Worm (Caenorhabditis elegans) whole organism, L2 larva: ENCODE results near the gene C13A10.1.

Source experiments
- C34F6.9 ChIP-seq: fragments of 150-350 bp; optimal IDR thresholded peaks from 2 replicates; lab custom pipeline; 2014; ENCODE audit warnings: missing biosample characterization, missing genetic modification characterization
- Y55F3AM.14 ChIP-seq: fragments of 200-800 bp; sonication (Bioruptor generic); optimal IDR thresholded peaks from 2 replicates; lab custom pipeline; 2018; ENCODE audit warnings: mild to moderate bottlenecking, missing genetic modification characterization, missing compliant biosample characterization
- ZK546.5 ChIP-seq: sonication (generic microtip); optimal IDR thresholded peaks from 2 replicates; lab custom pipeline; 2017; ENCODE audit warnings: missing biosample characterization, missing genetic modification characterization
- blmp-1 ChIP-seq: sonication (generic microtip); optimal IDR thresholded peaks from 2 replicates; lab custom pipeline; 2017; ENCODE audit warnings: missing genetic modification characterization, mild to moderate bottlenecking, missing compliant biosample characterization, antibody characterized with exemption, moderate library complexity; ENCODE audit not compliant: insufficient read depth
- ceh-16 ChIP-seq: fragments of 150-350 bp; optimal IDR thresholded peaks from 2 replicates; lab custom pipeline; 2014; ENCODE audit warnings: missing biosample characterization, missing genetic modification characterization
- ceh-82 ChIP-seq: fragments of 150-350 bp; optimal IDR thresholded peaks from 2 replicates; lab custom pipeline; 2014; ENCODE audit warnings: missing biosample characterization, missing genetic modification characterization
- crh-2 ChIP-seq: sonication (generic microtip); optimal IDR thresholded peaks from 2 replicates; lab custom pipeline; 2017; ENCODE audit warnings: missing biosample characterization, missing genetic modification characterization
- elt-1 ChIP-seq: fragments of 150-350 bp; optimal IDR thresholded peaks from 2 replicates; lab custom pipeline; 2014; ENCODE audit warnings: missing biosample characterization, missing genetic modification characterization
- elt-3 ChIP-seq: sonication (generic microtip); optimal IDR thresholded peaks from 2 replicates; lab custom pipeline; 2017; ENCODE audit warnings: missing biosample characterization, missing genetic modification characterization
- fos-1 ChIP-seq: fragments of 150-350 bp; optimal IDR thresholded peaks from 2 replicates; lab custom pipeline; 2014; ENCODE audit warnings: missing biosample characterization, missing genetic modification characterization
- lin-11 ChIP-seq: fragments of 150-350 bp; sonication (generic microtip); optimal IDR thresholded peaks from 2 replicates; lab custom pipeline; 2014; ENCODE audit warnings: missing biosample characterization, missing genetic modification characterization, inconsistent platforms, mixed read lengths
- lin-13 ChIP-seq: fragments of 150-350 bp; optimal IDR thresholded peaks from 2 replicates; lab custom pipeline; 2014; ENCODE audit warnings: missing biosample characterization, missing genetic modification reagents, missing genetic modification characterization
- lsy-2 ChIP-seq, 2 experiments: fragments of 150-350 bp in 1 of 2; sonication (generic microtip) in 1 of 2; optimal IDR thresholded peaks; 2 replicates each; lab custom pipeline; 2014 to 2017; ENCODE audit warnings: missing biosample characterization in 2 of 2, missing genetic modification characterization in 2 of 2
- mab-5 ChIP-seq: fragments of 150-350 bp; optimal IDR thresholded peaks from 2 replicates; lab custom pipeline; 2014; ENCODE audit warnings: missing biosample characterization, missing genetic modification characterization
- mbf-1 ChIP-seq: sonication (generic microtip); optimal IDR thresholded peaks from 2 replicates; lab custom pipeline; 2017; ENCODE audit warnings: missing biosample characterization, missing genetic modification characterization
- nhr-10 ChIP-seq: sonication (generic microtip); optimal IDR thresholded peaks from 2 replicates; lab custom pipeline; 2017; ENCODE audit warnings: missing biosample characterization, missing genetic modification characterization
- nhr-11 ChIP-seq: fragments of 150-350 bp; optimal IDR thresholded peaks from 2 replicates; lab custom pipeline; 2014; ENCODE audit warnings: missing biosample characterization, missing genetic modification characterization
- nhr-12 ChIP-seq: fragments of 150-350 bp; optimal IDR thresholded peaks from 2 replicates; lab custom pipeline; 2014; ENCODE audit warnings: missing biosample characterization, missing genetic modification characterization
- nhr-129 ChIP-seq: fragments of 150-350 bp; optimal IDR thresholded peaks from 2 replicates; lab custom pipeline; 2014; ENCODE audit warnings: missing biosample characterization, missing genetic modification characterization
- nhr-237 ChIP-seq: fragments of 150-350 bp; optimal IDR thresholded peaks from 2 replicates; lab custom pipeline; 2014; ENCODE audit warnings: missing biosample characterization, missing genetic modification characterization
- nhr-25 ChIP-seq: fragments of 150-350 bp; sonication (generic microtip); optimal IDR thresholded peaks from 3 replicates; lab custom pipeline; 2014; ENCODE audit warnings: missing biosample characterization, missing genetic modification characterization
- nhr-6 ChIP-seq: fragments of 150-350 bp; optimal IDR thresholded peaks from 2 replicates; lab custom pipeline; 2014; ENCODE audit warnings: missing biosample characterization, missing genetic modification characterization
- sem-4 ChIP-seq: fragments of 150-350 bp; optimal IDR thresholded peaks from 2 replicates; lab custom pipeline; 2014; ENCODE audit warnings: missing biosample characterization, missing genetic modification reagents, missing genetic modification characterization
- skn-1 ChIP-seq: sonication (generic microtip); optimal IDR thresholded peaks from 2 replicates; lab custom pipeline; 2017; ENCODE audit warnings: missing biosample characterization, missing genetic modification characterization
- sma-9 ChIP-seq, 2 experiments: fragments of 150-350 bp in 1 of 2; sonication (generic microtip) in 1 of 2; optimal IDR thresholded peaks; 2 replicates each; lab custom pipeline; 2014 to 2016; ENCODE audit warnings: missing genetic modification characterization in 2 of 2, mild to moderate bottlenecking in 1 of 2, missing biosample characterization in 1 of 2, missing compliant biosample characterization in 1 of 2, missing genetic modification reagents in 1 of 2, moderate library complexity in 1 of 2
- unc-55 ChIP-seq: fragments of 150-350 bp; sonication (generic microtip); optimal IDR thresholded peaks from 3 replicates; lab custom pipeline; 2014; ENCODE audit warnings: missing biosample characterization, missing genetic modification reagents, missing genetic modification characterization
- unc-62 ChIP-seq: fragments of 150-350 bp; optimal IDR thresholded peaks from 2 replicates; lab custom pipeline; 2014; ENCODE audit warnings: missing biosample characterization, missing genetic modification reagents, missing genetic modification characterization
- zag-1 ChIP-seq: fragments of 150-350 bp; optimal IDR thresholded peaks from 2 replicates; lab custom pipeline; 2014; ENCODE audit warnings: missing biosample characterization, missing genetic modification characterization
- ztf-1 ChIP-seq: fragments of 200-800 bp; sonication (Bioruptor generic); conservative IDR thresholded peaks from 2 replicates; pipeline ENCODE4 v1.3.6; 2022; ENCODE audit warnings: missing genetic modification characterization, missing compliant biosample characterization
- ztf-4 ChIP-seq: fragments of 150-350 bp; optimal IDR thresholded peaks from 2 replicates; lab custom pipeline; 2014; ENCODE audit warnings: missing biosample characterization, missing genetic modification characterization

Gene C13A10.1

DNA sequence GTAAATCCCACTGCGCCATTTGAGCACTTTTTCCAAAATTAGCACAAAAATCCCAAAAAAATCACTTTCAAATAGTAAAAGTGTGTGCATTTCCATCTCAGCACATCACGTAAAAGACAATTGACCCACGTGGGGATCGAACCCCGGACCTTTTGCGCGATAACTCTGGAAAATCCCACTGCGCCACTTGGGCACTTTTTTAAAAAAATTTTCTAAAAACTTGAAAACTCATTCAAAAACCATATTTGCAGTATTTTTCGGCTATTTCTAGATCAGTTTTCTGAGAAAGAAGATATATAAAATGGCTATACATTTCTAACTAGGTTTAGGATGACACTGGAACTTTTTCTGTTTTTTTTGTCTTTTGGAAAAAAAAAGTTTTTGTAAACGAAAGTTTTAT, 15.4 kb downstream of the C13A10.1 start:
- TF ChIP-seq C34F6.9 (tag; lab: Kevin White, UChicago) (no peak), unc-55 (GFP tag; lab: Kevin White, UChicago) (peak; percentile 75)
- TF ChIP-seq, all 48 proteins: peak for 1

DNA sequence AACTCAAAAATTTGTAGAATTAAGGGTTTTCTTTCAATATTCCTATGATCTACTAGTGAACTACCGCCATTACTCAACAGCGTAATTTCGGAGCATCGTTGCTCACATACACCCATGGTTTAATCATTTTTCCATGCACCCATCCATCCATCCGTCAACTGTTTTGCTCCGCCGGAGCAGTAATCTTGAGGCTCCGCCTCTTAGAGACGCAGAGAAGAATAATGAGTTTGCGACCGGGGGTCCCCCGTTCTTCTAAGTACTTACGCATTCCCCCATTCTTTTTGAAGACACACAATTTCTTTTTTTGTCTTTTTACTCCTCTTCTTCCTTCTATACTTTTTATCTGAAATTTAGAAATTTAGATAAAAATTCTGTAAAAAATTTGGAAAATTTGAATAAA, 17.3 kb downstream of the C13A10.1 start:
- TF ChIP-seq nhr-10 (tag; lab: Kevin White, UChicago) (no peak), zag-1 (tag; lab: Kevin White, UChicago) (peak; percentile 43)
- TF ChIP-seq, all 48 proteins: peak for 1

DNA sequence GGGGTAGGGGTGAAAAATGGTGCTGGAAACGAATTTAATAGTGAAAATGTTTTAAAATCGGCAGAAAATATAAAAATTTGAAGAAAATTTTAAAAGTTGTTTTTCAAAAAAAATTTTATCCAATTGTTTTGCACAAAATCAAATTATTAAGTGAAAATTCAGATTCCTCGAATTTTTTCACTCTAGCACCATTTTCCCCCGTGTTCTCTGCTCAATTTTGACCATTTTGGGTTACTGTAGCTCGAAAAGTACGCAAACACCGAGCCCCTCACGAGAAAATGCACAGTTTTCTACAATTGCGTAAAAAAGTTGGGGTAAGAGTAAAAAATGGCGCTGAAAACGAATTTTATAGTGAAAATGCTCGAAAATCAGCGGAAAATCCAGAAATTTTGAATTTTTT, 25.6 kb downstream of the C13A10.1 start:
- TF ChIP-seq mbf-1 (tag; lab: Kevin White, UChicago) (no peak), ztf-1 (GFP tag; lab: Robert Waterston, UW) (no peak), nhr-12 (tag; lab: Kevin White, UChicago) (no peak), nhr-11 (no peak), ztf-4 (no peak), C34F6.9 (tag; lab: Kevin White, UChicago) (no peak)

DNA sequence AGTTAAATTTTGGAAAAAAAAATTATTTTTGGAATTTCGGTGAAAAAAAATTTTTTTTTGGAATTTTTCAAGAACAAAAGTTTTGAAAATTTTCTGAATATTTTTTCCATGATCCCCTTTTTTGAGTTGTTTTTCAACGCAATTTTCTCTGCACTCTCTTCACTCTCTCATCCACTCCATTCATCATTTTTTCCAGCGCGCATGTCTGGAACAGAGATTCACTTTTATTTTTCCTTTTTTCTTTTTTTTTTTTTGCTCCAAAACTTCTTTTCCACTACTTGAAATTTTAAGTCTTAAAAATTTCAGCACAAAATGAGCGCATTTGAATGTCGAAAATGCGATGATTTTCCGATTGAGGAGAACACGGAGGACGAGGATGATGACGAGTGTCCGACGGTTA, 28.8 kb downstream of the C13A10.1 start, which contains the start of gene jip-1:
Gene jip-1, plus strand, starts transcription at position 301 of the 400 bp plus-strand sequence.
- TF ChIP-seq ztf-4 (no peak), ceh-82 (tag; lab: Kevin White, UChicago) (no peak)

DNA sequence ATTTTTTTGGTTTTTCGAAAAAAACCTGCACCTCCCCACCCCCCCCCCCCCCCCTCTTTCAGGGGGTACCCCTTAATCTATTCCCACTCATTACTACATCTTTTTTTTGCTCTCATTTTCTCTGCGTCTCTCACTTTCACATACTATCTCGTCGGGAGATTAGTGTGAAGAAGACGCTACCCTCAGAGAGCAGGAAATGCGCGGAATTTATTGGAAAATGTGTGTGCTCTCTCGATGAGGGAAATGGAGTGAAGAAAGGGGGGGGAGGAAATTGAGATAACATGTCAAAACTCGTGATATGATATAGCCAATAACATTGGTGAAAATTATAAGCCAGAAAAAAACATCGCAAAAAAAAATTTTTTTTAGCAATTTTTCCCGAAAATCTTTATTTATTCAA, 29.8 kb downstream of the C13A10.1 start:
- TF ChIP-seq elt-1 (tag; lab: Kevin White, UChicago) (no peak), lin-13 (GFP tag; lab: Kevin White, UChicago) (no peak), nhr-6 (no peak), elt-3 (tag; lab: Kevin White, UChicago) (no peak), sma-9 (GFP tag; optimal IDR thresholded peaks at IDR 0.05; lab: Kevin White, UChicago) (no peak), sma-9 (tag; optimal IDR thresholded peaks at IDR 0.05; lab: Kevin White, UChicago) (no peak)

- TF ChIP-seq ceh-82 (tag; lab: Kevin White, UChicago) (no peak), sem-4 (tag; lab: Kevin White, UChicago) (peak; percentile 27), elt-1 (tag; lab: Kevin White, UChicago) (no peak), crh-2 (peak; percentile 43), mab-5 (tag; lab: Kevin White, UChicago) (no peak)
Observed at ce11 chrII:1324017-1324416, 31.4 kb downstream of the C13A10.1 start.

DNA sequence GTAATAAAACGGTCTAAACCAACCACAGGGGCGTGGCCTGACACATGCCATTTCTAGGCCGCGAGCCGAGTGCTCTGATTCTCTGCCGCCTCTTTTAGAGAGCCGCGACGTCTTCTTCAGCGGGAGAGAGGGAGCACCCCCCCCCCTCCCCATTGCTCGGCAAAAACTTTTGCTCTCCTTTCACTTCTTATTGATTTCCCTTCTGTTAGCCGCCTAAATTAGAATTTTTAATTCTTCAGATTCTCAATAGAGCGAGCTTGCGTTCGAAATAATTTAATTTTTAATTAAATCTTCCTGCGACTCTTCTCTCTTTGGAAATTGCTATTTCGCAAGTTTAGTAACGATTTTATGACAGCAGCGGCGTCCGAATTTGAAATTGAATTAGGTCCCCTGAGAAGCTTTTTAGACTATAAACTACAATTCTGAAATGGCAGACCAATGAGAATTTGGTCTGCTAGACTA, 32.2 kb downstream of the C13A10.1 start:
- TF ChIP-seq C34F6.9 (tag; lab: Kevin White, UChicago) (peak; percentile 72), ceh-16 (tag; lab: Kevin White, UChicago) (no peak), lsy-2 (tag; optimal IDR thresholded peaks at IDR 0.05; lab: Kevin White, UChicago) (peak; percentile 21 to 58), crh-2 (peak; percentile 37), mab-5 (tag; lab: Kevin White, UChicago) (peak; percentile 13), zag-1 (tag; lab: Kevin White, UChicago) (peak; percentile 11), unc-55 (GFP tag; lab: Kevin White, UChicago) (peak; percentile 93), unc-62 (GFP tag; lab: Kevin White, UChicago) (no peak), lin-13 (GFP tag; lab: Kevin White, UChicago) (peak; percentile 58), mbf-1 (tag; lab: Kevin White, UChicago) (no peak), sma-9 (GFP tag; optimal IDR thresholded peaks at IDR 0.05; lab: Kevin White, UChicago) (peak; percentile 29), sma-9 (tag; optimal IDR thresholded peaks at IDR 0.05; lab: Kevin White, UChicago) (no peak)

- TF ChIP-seq nhr-129 (tag; lab: Kevin White, UChicago) (no peak), fos-1 (tag; lab: Kevin White, UChicago) (no peak), unc-62 (GFP tag; lab: Kevin White, UChicago) (no peak), lin-11 (no peak), blmp-1 (tag; lab: Kevin White, UChicago) (no peak), zag-1 (tag; lab: Kevin White, UChicago) (no peak), nhr-237 (tag; lab: Kevin White, UChicago) (no peak), nhr-11 (no peak), Y55F3AM.14 (no peak), nhr-25 (tag; lab: Kevin White, UChicago) (no peak), ZK546.5 (tag; lab: Kevin White, UChicago) (no peak), skn-1 (no peak), nhr-6 (no peak)
Observed at ce11 chrII:1322283-1323173, 32.9 kb downstream of the C13A10.1 start.
